Fruit fly (Drosophila melanogaster): ENCODE results near the gene Ocho.
A peak's percentile ranks its signal among the peaks of the same experiment; 100 is the strongest.

Ocho gene

dm6 chr3L:15005774-15006173 lies 31.1 kb downstream of the Ocho start (continued):
- no peak for TF ChIP-seq Hr39 (GFP tag; optimal IDR thresholded peaks at IDR 0.05)
- peak; percentile 16 for TF ChIP-seq CG34406 (GFP tag; optimal IDR thresholded peaks at IDR 0.05)
- TF ChIP-seq eg (GFP tag; IDR thresholded peaks at IDR 0.05), result no peak
- TF ChIP-seq Smox (GFP tag; optimal IDR thresholded peaks at IDR 0.05), result peak; percentile 12
- TF ChIP-seq Eip93F (GFP tag; optimal IDR thresholded peaks at IDR 0.05), result no peak
- no peak for TF ChIP-seq Lpt (GFP tag; optimal IDR thresholded peaks at IDR 0.05)
- peak; percentile 43 for TF ChIP-seq CG15336 (GFP tag; IDR thresholded peaks at IDR 0.05)
- TF ChIP-seq Sox14 (GFP tag; optimal IDR thresholded peaks at IDR 0.05), result peak; percentile 23
- TF ChIP-seq CG7368 (GFP tag; optimal IDR thresholded peaks at IDR 0.05), result peak; percentile 5
- peak; percentile 2 for TF ChIP-seq dac (GFP tag; optimal IDR thresholded peaks at IDR 0.05)
- TF ChIP-seq fd85E (GFP tag; optimal IDR thresholded peaks at IDR 0.05), result no peak
- no peak for TF ChIP-seq CG8632 (GFP tag; optimal IDR thresholded peaks at IDR 0.05)
- no peak for TF ChIP-seq CG8119 (GFP tag; IDR thresholded peaks at IDR 0.05)
- TF ChIP-seq CG4318 (GFP tag; optimal IDR thresholded peaks at IDR 0.05), result no peak
- TF ChIP-seq Ets96B (tag; optimal IDR thresholded peaks at IDR 0.05), result peak; percentile 71
- no peak for TF ChIP-seq fkh (GFP tag; optimal IDR thresholded peaks at IDR 0.05)

- TF ChIP-seq Smox (GFP tag; optimal IDR thresholded peaks at IDR 0.05) (peak; percentile 69), fkh (GFP tag; optimal IDR thresholded peaks at IDR 0.05) (no peak), CG32006 (GFP tag; optimal IDR thresholded peaks at IDR 0.05) (peak; percentile 88), Hr39 (GFP tag; optimal IDR thresholded peaks at IDR 0.05) (peak; percentile 62), CG3919 (GFP tag; optimal IDR thresholded peaks at IDR 0.05) (peak; percentile 86), Gug (GFP tag; IDR thresholded peaks at IDR 0.05) (peak; percentile 86), Hr4 (GFP tag; optimal IDR thresholded peaks at IDR 0.05) (peak; percentile 91), Eip75B (GFP tag; optimal IDR thresholded peaks at IDR 0.05) (peak; percentile 88), CG6163 (GFP tag; IDR thresholded peaks at IDR 0.05) (peak; percentile 91), topi (GFP tag; optimal IDR thresholded peaks at IDR 0.05) (peak; percentile 72), ss (GFP tag; optimal IDR thresholded peaks at IDR 0.05) (peak; percentile 30 to 64), Blimp-1 (GFP tag; optimal IDR thresholded peaks at IDR 0.05) (no peak), CG8632 (GFP tag; optimal IDR thresholded peaks at IDR 0.05) (peak; percentile 77), CG9139 (GFP tag; optimal IDR thresholded peaks at IDR 0.05) (peak; percentile 12), CG8319 (GFP tag; optimal IDR thresholded peaks at IDR 0.05) (peak; percentile 53), CG7368 (GFP tag; optimal IDR thresholded peaks at IDR 0.05) (peak; percentile 76), CG11294 (GFP tag; IDR thresholded peaks at IDR 0.05) (peak; percentile 80), fd85E (GFP tag; optimal IDR thresholded peaks at IDR 0.05) (no peak), pdm3 (GFP tag; optimal IDR thresholded peaks at IDR 0.05) (peak; percentile 87), CG1621 (tag; optimal IDR thresholded peaks at IDR 0.05) (peak; percentile 65), Sox102F (GFP tag; optimal IDR thresholded peaks at IDR 0.05) (peak; percentile 77), dsx (GFP tag; optimal IDR thresholded peaks at IDR 0.05; ENCODE audit: poor library complexity, severe bottlenecking) (peak; percentile 76), Ets96B (tag; optimal IDR thresholded peaks at IDR 0.05) (peak; percentile 80), eg (GFP tag; IDR thresholded peaks at IDR 0.05) (peak; percentile 96), Hr38 (GFP tag; optimal IDR thresholded peaks at IDR 0.05) (no peak), Ets21C (GFP tag; optimal IDR thresholded peaks at IDR 0.05) (peak; percentile 57), CG31627 (GFP tag; optimal IDR thresholded peaks at IDR 0.05) (peak; percentile 59), cyc (GFP tag; optimal IDR thresholded peaks at IDR 0.05) (peak; percentile 45), acj6 (GFP tag; optimal IDR thresholded peaks at IDR 0.05) (peak; percentile 80), CG11762 (GFP tag; optimal IDR thresholded peaks at IDR 0.05; ENCODE audit: insufficient read depth) (peak; percentile 77), fd59A (GFP tag; optimal IDR thresholded peaks at IDR 0.05) (peak; percentile 54), Sox15 (GFP tag; optimal IDR thresholded peaks at IDR 0.05) (peak; percentile 41), CG10631 (GFP tag; optimal IDR thresholded peaks at IDR 0.05) (peak; percentile 87), CG8119 (GFP tag; IDR thresholded peaks at IDR 0.05) (peak; percentile 95), vri (GFP tag; optimal IDR thresholded peaks at IDR 0.05) (peak; percentile 12), CG16779 (tag; optimal IDR thresholded peaks at IDR 0.05) (peak; percentile 55), esn (GFP tag; optimal IDR thresholded peaks at IDR 0.05) (peak; percentile 82), CG11902 (GFP tag; optimal IDR thresholded peaks at IDR 0.05) (peak; percentile 49), CG6854 (GFP tag; optimal IDR thresholded peaks at IDR 0.05) (no peak), svp (GFP tag) (peak; percentile 83), CG3032 (tag; optimal IDR thresholded peaks at IDR 0.05) (peak; percentile 77), dac (GFP tag; optimal IDR thresholded peaks at IDR 0.05) (peak; percentile 69), CG6276 (GFP tag; optimal IDR thresholded peaks at IDR 0.05) (peak; percentile 82), CG15336 (GFP tag; IDR thresholded peaks at IDR 0.05) (peak; percentile 97)
Observed at dm6 chr3L:15006825-15007224, 32.2 kb downstream of the Ocho start.

Data from whole organism, prepupa.